Worm (Caenorhabditis elegans) whole organism, young adult: ENCODE results near the gene rpl-3.
A peak's percentile ranks its signal among the peaks of the same experiment; 100 is the strongest.

Experiments
- C06A6.2 ChIP-seq: fragments of 200-800 bp; sonication (Bioruptor generic); conservative IDR thresholded peaks from 2 replicates; pipeline ENCODE4 v1.3.6; 2022; ENCODE audit warnings: missing genetic modification characterization, missing compliant biosample characterization
- F22D6.2 ChIP-seq: sonication (generic microtip); optimal IDR thresholded peaks from 2 replicates; lab custom pipeline; 2016; ENCODE audit warnings: mild to moderate bottlenecking, missing genetic modification characterization, missing compliant biosample characterization
- F23B12.7 ChIP-seq: sonication (generic microtip); optimal IDR thresholded peaks from 2 replicates; lab custom pipeline; 2017; ENCODE audit warnings: missing genetic modification characterization, mild to moderate bottlenecking, missing compliant biosample characterization, antibody characterized with exemption, moderate library complexity; ENCODE audit not compliant: insufficient read depth
- F52B5.7 ChIP-seq: sonication (generic microtip); optimal IDR thresholded peaks from 2 replicates; lab custom pipeline; 2016; ENCODE audit warnings: mild to moderate bottlenecking, missing genetic modification characterization, missing compliant biosample characterization
- K11D2.4 ChIP-seq: fragments of 200-800 bp; sonication (Bioruptor generic); IDR thresholded peaks from 2 replicates; pipeline ENCODE4 v1.3.6; 2022; ENCODE audit warnings: missing genetic modification reagents, missing genetic modification characterization, missing compliant biosample characterization
- atf-7 ChIP-seq: sonication (generic microtip); optimal IDR thresholded peaks from 2 replicates; lab custom pipeline; 2017; ENCODE audit warnings: mild to moderate bottlenecking, missing genetic modification characterization, missing compliant biosample characterization
- athp-1 ChIP-seq: sonication (generic microtip); optimal IDR thresholded peaks from 2 replicates; lab custom pipeline; 2017; ENCODE audit warnings: mild to moderate bottlenecking, missing genetic modification characterization, missing compliant biosample characterization
- attf-5 ChIP-seq: fragments of 200-800 bp; sonication (Bioruptor generic); optimal IDR thresholded peaks from 2 replicates; lab custom pipeline; 2018; ENCODE audit warnings: mild to moderate bottlenecking, missing genetic modification characterization, missing compliant biosample characterization
- attf-6 ChIP-seq: fragments of 200-800 bp; sonication (Bioruptor generic); IDR thresholded peaks from 2 replicates; pipeline ENCODE4 v1.3.6; 2022; ENCODE audit warnings: missing genetic modification reagents, missing genetic modification characterization, missing compliant biosample characterization
- bed-2 ChIP-seq: fragments of 200-800 bp; sonication (Bioruptor generic); IDR thresholded peaks from 2 replicates; pipeline ENCODE4 v1.3.6; 2022; ENCODE audit warnings: missing genetic modification reagents, missing genetic modification characterization, missing compliant biosample characterization
- cebp-1 ChIP-seq, 2 experiments: fragments of 200-800 bp in 1 of 2; sonication (Bioruptor generic) in 1 of 2; sonication (generic microtip) in 1 of 2; IDR thresholded peaks in 1 of 2; optimal IDR thresholded peaks in 1 of 2; 2 replicates each; pipeline versions ENCODE4 v1.3.6 to Lab custom; 2017 to 2022; ENCODE audit warnings: missing compliant biosample characterization in 2 of 2, missing genetic modification characterization in 2 of 2, mild to moderate bottlenecking in 1 of 2, missing genetic modification reagents in 1 of 2, moderate library complexity in 1 of 2
- die-1 ChIP-seq: sonication (generic microtip); optimal IDR thresholded peaks from 2 replicates; lab custom pipeline; 2016; ENCODE audit warnings: missing genotype, mild to moderate bottlenecking, missing genetic modification characterization, missing compliant biosample characterization
- dox-1 ChIP-seq: fragments of 200-800 bp; sonication (Bioruptor generic); IDR thresholded peaks from 2 replicates; pipeline ENCODE4 v1.3.6; 2022; ENCODE audit warnings: missing genetic modification reagents, missing genetic modification characterization, missing compliant biosample characterization
- dpff-1 ChIP-seq: sonication (generic microtip); optimal IDR thresholded peaks from 2 replicates; lab custom pipeline; 2017; ENCODE audit warnings: mild to moderate bottlenecking, missing genetic modification characterization, missing compliant biosample characterization
- dpl-1 ChIP-seq: fragments of 150-350 bp; optimal IDR thresholded peaks from 2 replicates; lab custom pipeline; 2014; ENCODE audit warnings: missing biosample characterization, missing genetic modification reagents, missing genetic modification characterization
- egl-18 ChIP-seq: fragments of 200-800 bp; sonication (Bioruptor generic); IDR thresholded peaks from 2 replicates; pipeline ENCODE4 v1.3.6; 2022; ENCODE audit warnings: missing genetic modification reagents, missing genetic modification characterization, missing compliant biosample characterization
- egrh-3 ChIP-seq: fragments of 200-800 bp; sonication (Bioruptor generic); IDR thresholded peaks from 2 replicates; pipeline ENCODE4 v1.3.6; 2022; ENCODE audit warnings: missing genetic modification reagents, missing genetic modification characterization, missing compliant biosample characterization
- him-1 ChIP-seq: sonication (generic microtip); optimal IDR thresholded peaks from 2 replicates; lab custom pipeline; 2016; ENCODE audit warnings: missing genotype, missing genetic modification reagents, missing genetic modification characterization, missing compliant biosample characterization
- hlh-12 ChIP-seq: sonication (generic microtip); optimal IDR thresholded peaks from 2 replicates; lab custom pipeline; 2016; ENCODE audit warnings: missing genetic modification characterization, missing compliant biosample characterization
- hmg-1.2 ChIP-seq: fragments of 200-800 bp; sonication (Bioruptor generic); IDR thresholded peaks from 2 replicates; pipeline ENCODE4 v1.3.6; 2022; ENCODE audit warnings: missing genetic modification reagents, missing genetic modification characterization, missing compliant biosample characterization
- hsf-1 ChIP-seq: fragments of 200-800 bp; sonication (Bioruptor generic); IDR thresholded peaks from 2 replicates; pipeline ENCODE4 v1.3.6; 2022; ENCODE audit warnings: missing genetic modification reagents, missing genetic modification characterization, missing compliant biosample characterization
- let-526 ChIP-seq: fragments of 200-800 bp; sonication (Bioruptor generic); IDR thresholded peaks from 2 replicates; pipeline ENCODE4 v1.3.6; 2022; ENCODE audit warnings: missing genetic modification reagents, missing genetic modification characterization, missing compliant biosample characterization
- lin-35 ChIP-seq, 3 experiments: fragments of 150-350 bp in 2 of 3; sonication (generic microtip) in 1 of 3; optimal IDR thresholded peaks; 2 replicates each; lab custom pipeline; 2014 to 2018; ENCODE audit warnings: missing biosample characterization in 3 of 3, missing genetic modification characterization in 3 of 3, missing genetic modification reagents in 3 of 3
- lir-1 ChIP-seq: fragments of 200-800 bp; sonication (Bioruptor generic); conservative IDR thresholded peaks from 2 replicates; pipeline ENCODE4 v1.3.6; 2022; ENCODE audit warnings: missing genetic modification reagents, missing genetic modification characterization, missing compliant biosample characterization
- madf-10 ChIP-seq: sonication (generic microtip); optimal IDR thresholded peaks from 2 replicates; lab custom pipeline; 2016; ENCODE audit warnings: mild to moderate bottlenecking, missing genetic modification characterization, missing compliant biosample characterization
- madf-3 ChIP-seq: fragments of 200-800 bp; sonication (Bioruptor generic); IDR thresholded peaks from 2 replicates; pipeline ENCODE4 v1.3.6; 2022; ENCODE audit warnings: missing genetic modification reagents, missing genetic modification characterization, missing compliant biosample characterization
- madf-6 ChIP-seq: fragments of 200-800 bp; sonication (Bioruptor generic); IDR thresholded peaks from 2 replicates; pipeline ENCODE4 v1.3.6; 2022; ENCODE audit warnings: missing genetic modification reagents, missing genetic modification characterization, missing compliant biosample characterization
- mxl-1 ChIP-seq: sonication (generic microtip); optimal IDR thresholded peaks from 2 replicates; lab custom pipeline; 2016; ENCODE audit warnings: missing genetic modification characterization, missing compliant biosample characterization
- nhr-120 ChIP-seq: fragments of 200-800 bp; sonication (Bioruptor generic); IDR thresholded peaks from 2 replicates; pipeline ENCODE4 v1.3.6; 2022; ENCODE audit warnings: missing genetic modification characterization, missing compliant biosample characterization
- nhr-179 ChIP-seq: sonication (generic microtip); optimal IDR thresholded peaks from 2 replicates; lab custom pipeline; 2016; ENCODE audit warnings: mild to moderate bottlenecking, missing genetic modification characterization, missing compliant biosample characterization
- nhr-80 ChIP-seq: sonication (generic microtip); optimal IDR thresholded peaks from 2 replicates; lab custom pipeline; 2016; ENCODE audit warnings: missing genetic modification characterization, missing compliant biosample characterization
- rcor-1 ChIP-seq: fragments of 200-800 bp; sonication (Bioruptor generic); IDR thresholded peaks from 2 replicates; pipeline ENCODE4 v1.3.6; 2022; ENCODE audit warnings: missing genetic modification reagents, missing genetic modification characterization, missing compliant biosample characterization
- snpc-1.1 ChIP-seq: sonication (generic microtip); optimal IDR thresholded peaks from 2 replicates; lab custom pipeline; 2017; ENCODE audit warnings: missing genetic modification characterization, mild to moderate bottlenecking, missing compliant biosample characterization, antibody characterized with exemption, moderate library complexity, missing genotype, missing genetic modification reagents; ENCODE audit not compliant: insufficient read depth
- snpc-4 ChIP-seq, 5 experiments: fragments of 150-350 bp in 1 of 5; sonication (generic microtip) in 4 of 5; optimal IDR thresholded peaks; 2 replicates each; lab custom pipeline; 2014 to 2018; ENCODE audit warnings: missing genetic modification characterization in 5 of 5, missing biosample characterization in 3 of 5, antibody characterized with exemption in 2 of 5, mild to moderate bottlenecking in 2 of 5, missing compliant biosample characterization in 2 of 5, missing genotype in 2 of 5, moderate library complexity in 2 of 5, missing genetic modification reagents in 1 of 5
- tbp1 ChIP-seq: fragments of 200-800 bp; sonication (Bioruptor generic); optimal IDR thresholded peaks from 2 replicates; lab custom pipeline; 2018; ENCODE audit warnings: mild to moderate bottlenecking, missing genetic modification characterization, missing compliant biosample characterization
- unc-62 ChIP-seq: fragments of 150-350 bp; optimal IDR thresholded peaks from 2 replicates; lab custom pipeline; 2014; ENCODE audit warnings: missing biosample characterization, missing genetic modification reagents, missing genetic modification characterization
- ztf-25 ChIP-seq: fragments of 200-800 bp; sonication (Bioruptor generic); IDR thresholded peaks from 2 replicates; pipeline ENCODE4 v1.3.6; 2022; ENCODE audit warnings: missing genetic modification reagents, missing genetic modification characterization, missing compliant biosample characterization

Gene rpl-3

DNA sequence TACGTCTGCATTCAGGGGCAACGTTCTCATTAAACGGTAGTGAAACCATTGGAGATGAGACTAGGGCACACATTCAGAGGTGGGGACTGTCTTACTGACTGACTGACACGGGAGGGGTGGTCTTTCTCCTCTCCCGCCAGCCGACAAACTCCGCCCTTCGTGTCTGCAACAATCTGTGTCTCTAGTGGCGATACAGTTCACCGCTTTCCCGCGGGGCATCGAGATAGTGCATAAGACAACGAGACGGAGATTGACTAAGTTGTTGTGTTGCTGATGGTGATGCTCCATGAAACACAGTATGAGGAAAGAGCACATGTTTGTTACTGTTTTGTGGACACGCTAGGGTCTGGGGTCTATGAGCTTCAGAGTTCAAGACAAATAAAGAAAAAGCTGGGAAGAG is 5.8 kb downstream of the rpl-3 start (continued):
- TF ChIP-seq athp-1 (tag; lab: Kevin White, UChicago), result no peak
- TF ChIP-seq C06A6.2 (GFP tag; lab: Robert Waterston, UW), result no peak
- TF ChIP-seq nhr-120 (GFP tag; lab: Robert Waterston, UW), result no peak
- TF ChIP-seq lir-1, result no peak
- no peak for TF ChIP-seq attf-6 (GFP tag; lab: Robert Waterston, UW)
- TF ChIP-seq dpff-1 (tag; lab: Kevin White, UChicago), result no peak
- TF ChIP-seq K11D2.4 (GFP tag; lab: Robert Waterston, UW), result no peak
- TF ChIP-seq dox-1 (GFP tag; lab: Robert Waterston, UW), result no peak; the same call in 1 of the 2 replicates
- no peak for TF ChIP-seq bed-2 (GFP tag; lab: Robert Waterston, UW)
- TF ChIP-seq nhr-179 (tag; lab: Kevin White, UChicago), result no peak
- TF ChIP-seq egl-18 (GFP tag; lab: Robert Waterston, UW), result no peak
- peak; percentile 31 for TF ChIP-seq attf-5
- TF ChIP-seq die-1 (tag; lab: Kevin White, UChicago), result no peak
- no peak for TF ChIP-seq rcor-1 (GFP tag; lab: Robert Waterston, UW)
- TF ChIP-seq let-526 (GFP tag; lab: Robert Waterston, UW), result no peak
- TF ChIP-seq dpl-1 (GFP tag; lab: Kevin White, UChicago), result no peak
- TF ChIP-seq egrh-3, result 0 out of 2 replicates have a peak, but pooled peaks have one; percentile 5
- no peak for TF ChIP-seq lin-35 (GFP tag; optimal IDR thresholded peaks at IDR 0.05; lab: Kevin White, UChicago)
- no peak for TF ChIP-seq snpc-4 (GFP tag; optimal IDR thresholded peaks at IDR 0.05; lab: Kevin White, UChicago)
- peak in 2 of 4 experiments; percentile 10 to 15 for TF ChIP-seq snpc-4 (tag; optimal IDR thresholded peaks at IDR 0.05; lab: Kevin White, UChicago)
- no peak for TF ChIP-seq hsf-1 (GFP tag; lab: Robert Waterston, UW)
- peak; percentile 74 for TF ChIP-seq nhr-80 (tag; lab: Kevin White, UChicago)
- TF ChIP-seq atf-7, result no peak
- TF ChIP-seq madf-3 (GFP tag; lab: Robert Waterston, UW), result 0 out of 2 replicates have a peak, but pooled peaks have one; percentile 5
- TF ChIP-seq hmg-1.2 (GFP tag; lab: Robert Waterston, UW), result peak; percentile 46; the same call in 1 of the 2 replicates

DNA sequence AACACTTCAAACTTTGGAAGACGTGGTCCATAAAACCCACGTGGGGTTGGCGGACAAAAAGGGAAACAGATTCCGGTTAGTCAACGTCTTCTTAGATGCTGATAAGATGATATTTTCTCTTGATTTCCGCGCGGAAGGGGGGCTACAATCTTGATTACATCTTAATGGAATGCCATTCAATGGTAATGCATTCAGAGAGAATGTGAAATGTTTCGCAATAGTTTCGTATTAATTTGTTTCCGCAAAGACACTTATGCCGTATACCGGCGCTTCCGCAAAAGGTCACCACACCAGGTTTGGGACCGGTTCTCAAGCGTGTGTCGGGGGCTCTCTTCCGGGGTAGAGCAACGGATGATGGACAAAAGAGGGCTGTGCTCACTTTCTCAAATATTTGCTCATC is 6.8 kb downstream of the rpl-3 start:
- TF ChIP-seq nhr-179 (tag; lab: Kevin White, UChicago) (no peak), F22D6.2 (tag; lab: Kevin White, UChicago) (no peak), mxl-1 (tag; lab: Kevin White, UChicago) (no peak), snpc-1.1 (tag; lab: Kevin White, UChicago) (no peak), tbp1 (no peak), F52B5.7 (tag; lab: Kevin White, UChicago) (no peak), unc-62 (no peak), ztf-25 (0 out of 2 replicates have a peak, but pooled peaks have one; percentile 49), hsf-1 (GFP tag; lab: Robert Waterston, UW) (0 out of 2 replicates have a peak, but pooled peaks have one; percentile 14), cebp-1 (GFP tag; IDR thresholded peaks at IDR 0.05; lab: Robert Waterston, UW) (peak; percentile 16; the same call in 1 of the 2 replicates), cebp-1 (tag; optimal IDR thresholded peaks at IDR 0.05; lab: Kevin White, UChicago) (peak; percentile 78), F23B12.7 (tag; lab: Kevin White, UChicago) (no peak), hlh-12 (tag; lab: Kevin White, UChicago) (no peak), dpff-1 (tag; lab: Kevin White, UChicago) (no peak), madf-6 (no peak), him-1 (tag; lab: Kevin White, UChicago) (no peak), madf-10 (tag; lab: Kevin White, UChicago) (no peak)
